Worm (Caenorhabditis elegans) whole organism, L4/young adult: ENCODE data around the gene K02F3.9.

Experiments
- W03F9.2 ChIP-seq: fragments of 150-350 bp; optimal IDR thresholded peaks from 2 replicates; lab custom pipeline; 2014; ENCODE audit warnings: missing biosample characterization, missing genetic modification characterization
- dao-5 ChIP-seq: sonication (generic microtip); optimal IDR thresholded peaks from 2 replicates; lab custom pipeline; 2016; ENCODE audit warnings: missing genotype, missing genetic modification characterization, moderate library complexity, missing compliant biosample characterization
- him-1 ChIP-seq: sonication (generic microtip); optimal IDR thresholded peaks from 2 replicates; lab custom pipeline; 2016; ENCODE audit warnings: missing genotype, missing genetic modification reagents, missing genetic modification characterization, missing compliant biosample characterization

- TF ChIP-seq W03F9.2 (tag; lab: Kevin White, UChicago) (no peak), dao-5 (tag; lab: Kevin White, UChicago) (no peak), him-1 (tag; lab: Kevin White, UChicago) (no peak)
Measured at ce11 chrIII:872373-872772, 31.2 kb upstream of the K02F3.9 start, which contains the start of the genes T24C4.3 and clc-20.
